Worm (Caenorhabditis elegans) whole organism, L4/young adult: ENCODE data around the gene mdh-1.

Experiments
- dao-5 ChIP-seq: sonication (generic microtip); optimal IDR thresholded peaks from 2 replicates; lab custom pipeline; 2016; ENCODE audit warnings: missing genotype, missing genetic modification characterization, moderate library complexity, missing compliant biosample characterization
- him-1 ChIP-seq: sonication (generic microtip); optimal IDR thresholded peaks from 2 replicates; lab custom pipeline; 2016; ENCODE audit warnings: missing genotype, missing genetic modification reagents, missing genetic modification characterization, missing compliant biosample characterization

DNA sequence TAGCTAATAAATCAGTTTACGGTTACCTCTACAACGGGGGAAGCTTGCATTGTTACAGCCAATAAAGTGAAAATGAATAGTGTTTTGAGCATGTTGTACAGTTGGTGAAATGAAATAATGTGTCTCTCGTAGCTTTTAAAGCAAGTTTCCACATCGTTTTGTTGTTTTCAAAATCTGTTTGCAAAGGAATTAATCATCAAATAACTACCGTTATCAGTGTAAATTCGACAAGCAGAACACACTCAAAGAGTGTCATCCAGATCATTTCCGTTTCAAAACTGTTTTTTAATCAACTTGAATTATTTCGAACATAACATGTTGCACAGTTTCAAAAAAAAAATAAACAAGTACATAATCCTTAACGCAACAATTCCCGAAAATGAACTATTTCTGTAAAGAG is 40.7 kb upstream of the mdh-1 start, which contains the start of gene spp-27:
- TF ChIP-seq him-1 (tag; lab: Kevin White, UChicago), result no peak
- TF ChIP-seq dao-5 (tag; lab: Kevin White, UChicago), result no peak
